Worm (Caenorhabditis elegans) whole organism, midembryonic: Measurements from ENCODE around the gene F07C3.3.

Experiments used
- T22C8.4 ChIP-seq: fragments of 200-800 bp; sonication (Bioruptor generic); IDR thresholded peaks from 2 replicates; pipeline ENCODE4 v1.3.6; 2022; ENCODE audit warnings: missing genetic modification characterization, missing compliant biosample characterization
- cog-1 ChIP-seq: sonication (generic microtip); optimal IDR thresholded peaks from 2 replicates; lab custom pipeline; 2016; ENCODE audit warnings: missing genetic modification characterization, missing compliant biosample characterization
- flt-1 ChIP-seq: fragments of 200-800 bp; sonication (Bioruptor generic); IDR thresholded peaks from 2 replicates; pipeline ENCODE4 v1.3.6; 2022; ENCODE audit warnings: missing genetic modification characterization, missing compliant biosample characterization
- klf-2 ChIP-seq: fragments of 200-800 bp; sonication (Bioruptor generic); conservative IDR thresholded peaks from 2 replicates; pipeline ENCODE4 v1.3.6; 2022; ENCODE audit warnings: missing genetic modification reagents, missing genetic modification characterization, missing compliant biosample characterization
- med-1 ChIP-seq: sonication (generic microtip); optimal IDR thresholded peaks from 2 replicates; lab custom pipeline; 2017; ENCODE audit warnings: missing genetic modification characterization, mild to moderate bottlenecking, missing compliant biosample characterization, antibody characterized with exemption, missing genetic modification reagents; ENCODE audit not compliant: insufficient read depth
- ref-1 ChIP-seq: fragments of 200-800 bp; sonication (Bioruptor generic); conservative IDR thresholded peaks from 2 replicates; pipeline ENCODE4 v1.3.6; 2022; ENCODE audit warnings: missing genetic modification reagents, missing genetic modification characterization, missing compliant biosample characterization
- tab-1 ChIP-seq: fragments of 200-800 bp; sonication (Bioruptor generic); IDR thresholded peaks from 2 replicates; pipeline ENCODE4 v1.3.6; 2022; ENCODE audit warnings: missing genetic modification characterization, missing compliant biosample characterization
- ztf-23 ChIP-seq: fragments of 200-800 bp; sonication (Bioruptor generic); IDR thresholded peaks from 2 replicates; pipeline ENCODE4 v1.3.6; 2022; ENCODE audit warnings: missing genetic modification reagents, missing genetic modification characterization, missing compliant biosample characterization
- ztf-29 ChIP-seq: fragments of 200-800 bp; sonication (Bioruptor generic); IDR thresholded peaks from 2 replicates; pipeline ENCODE4 v1.3.6; 2022; ENCODE audit warnings: missing genetic modification reagents, missing genetic modification characterization, missing compliant biosample characterization

The F07C3.3 gene

DNA sequence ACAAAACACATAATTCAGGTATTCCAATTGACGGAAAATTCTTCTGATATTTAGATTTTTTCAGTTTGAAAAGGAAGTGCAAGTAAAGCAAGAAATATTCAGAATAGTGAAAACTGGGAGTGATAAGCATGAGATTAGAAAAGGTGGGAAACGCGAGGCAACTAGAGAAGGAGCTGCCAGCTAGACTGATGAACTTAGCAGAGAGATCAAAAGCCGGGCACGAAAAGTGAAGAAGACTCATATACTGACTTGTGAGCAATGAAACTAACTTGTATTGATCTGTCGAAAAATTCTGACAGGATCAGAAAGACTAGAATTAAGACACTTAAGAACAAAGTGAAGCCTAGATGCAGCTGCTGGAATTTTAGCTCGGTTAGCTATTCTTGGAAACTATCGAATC lies 29.3 kb upstream of the F07C3.3 start, which contains the start of gene nhr-36:
TSS of gene nhr-36 (minus strand) at position 101 of the 400 bp plus-strand sequence.
- no peak for TF ChIP-seq ref-1
- TF ChIP-seq klf-2 (GFP tag; lab: Robert Waterston, UW) = no peak
- no peak for TF ChIP-seq flt-1 (GFP tag; lab: Robert Waterston, UW)
- TF ChIP-seq tab-1 (GFP tag; lab: Robert Waterston, UW) = no peak
- no peak for TF ChIP-seq med-1 (GFP tag; lab: Kevin White, UChicago)
- no peak for TF ChIP-seq ztf-23 (GFP tag; lab: Robert Waterston, UW)

ce11 chrV:9260411-9260810 lies 28.2 kb upstream of the F07C3.3 start:
- TF ChIP-seq med-1 (GFP tag; lab: Kevin White, UChicago) = no peak
- no peak for TF ChIP-seq klf-2 (GFP tag; lab: Robert Waterston, UW)
- TF ChIP-seq ztf-23 (GFP tag; lab: Robert Waterston, UW) = no peak
- TF ChIP-seq ztf-29 (GFP tag; lab: Robert Waterston, UW) = no peak
- TF ChIP-seq tab-1 (GFP tag; lab: Robert Waterston, UW) = no peak
- no peak for TF ChIP-seq ref-1
- no peak for TF ChIP-seq flt-1 (GFP tag; lab: Robert Waterston, UW)
- no peak for TF ChIP-seq cog-1 (tag; lab: Kevin White, UChicago)
- no peak for TF ChIP-seq T22C8.4

DNA sequence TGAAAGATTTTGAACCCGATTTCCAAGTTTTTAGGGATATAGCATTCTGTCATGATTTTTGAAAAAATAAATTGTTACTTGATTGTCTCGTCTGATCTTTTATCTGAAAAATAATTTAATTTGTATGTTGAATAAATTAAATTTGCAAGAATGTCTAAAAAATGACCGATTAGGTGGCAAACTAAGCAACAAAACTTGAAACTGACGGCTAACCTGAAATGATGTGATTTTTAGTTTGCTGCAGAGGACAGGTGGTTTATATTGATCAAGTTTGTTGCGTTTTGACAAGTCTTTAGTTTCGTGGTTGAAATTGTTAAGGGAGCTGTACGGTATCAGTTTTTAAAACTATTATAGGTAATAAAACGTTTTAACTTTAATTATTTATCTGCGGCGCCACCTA lies 25.3 kb upstream of the F07C3.3 start, which contains the start of gene F07C3.16:
TSS of gene F07C3.16 (minus strand) at position 101 of the 400 bp plus-strand sequence.
- TF ChIP-seq ztf-23 (GFP tag; lab: Robert Waterston, UW) (no peak), ref-1 (no peak), cog-1 (tag; lab: Kevin White, UChicago) (no peak), tab-1 (GFP tag; lab: Robert Waterston, UW) (no peak), T22C8.4 (no peak), ztf-29 (GFP tag; lab: Robert Waterston, UW) (no peak), klf-2 (GFP tag; lab: Robert Waterston, UW) (no peak), med-1 (GFP tag; lab: Kevin White, UChicago) (no peak), flt-1 (GFP tag; lab: Robert Waterston, UW) (no peak)

- no peak for TF ChIP-seq cog-1 (tag; lab: Kevin White, UChicago)
- TF ChIP-seq med-1 (GFP tag; lab: Kevin White, UChicago) = no peak
- TF ChIP-seq flt-1 (GFP tag; lab: Robert Waterston, UW) = no peak
- no peak for TF ChIP-seq T22C8.4
- TF ChIP-seq ref-1 = no peak
- no peak for TF ChIP-seq klf-2 (GFP tag; lab: Robert Waterston, UW)
- no peak for TF ChIP-seq ztf-23 (GFP tag; lab: Robert Waterston, UW)
- no peak for TF ChIP-seq ztf-29 (GFP tag; lab: Robert Waterston, UW)
- TF ChIP-seq tab-1 (GFP tag; lab: Robert Waterston, UW) = no peak
Observed at ce11 chrV:9255480-9255879, 23.3 kb upstream of the F07C3.3 start.

DNA sequence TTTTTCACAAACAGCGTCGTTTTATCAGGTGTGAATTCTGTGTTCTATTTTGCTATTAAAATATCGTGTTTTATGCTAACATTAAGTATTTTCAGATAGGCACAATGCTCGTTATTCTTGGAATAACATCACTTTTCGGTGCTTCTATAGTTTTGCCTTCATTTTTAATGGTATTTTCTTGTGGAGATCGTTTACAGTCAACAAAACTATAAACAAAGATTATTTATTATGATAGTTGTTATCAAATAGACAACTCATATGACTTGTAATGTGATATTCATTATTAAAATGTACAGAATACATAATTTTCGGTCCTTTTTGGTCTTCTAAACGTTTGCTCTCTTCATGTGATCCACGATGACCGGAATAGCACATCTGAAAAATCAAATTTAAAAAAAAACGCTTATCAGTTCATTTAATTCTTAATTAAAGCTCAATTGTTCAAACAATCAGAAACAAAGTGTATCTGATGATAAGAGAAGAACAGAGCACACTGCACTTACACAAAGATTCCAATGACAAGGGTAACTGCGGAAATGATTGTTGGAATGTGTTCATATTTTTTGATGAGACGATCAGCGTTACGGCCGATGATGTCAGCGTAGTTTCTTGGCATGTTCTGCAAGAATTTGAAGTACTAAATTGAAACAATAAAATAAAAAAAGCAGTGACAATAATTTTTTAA lies 22.0 kb upstream of the F07C3.3 start, which contains the start of gene F07C3.9:
TSS of gene F07C3.9 (minus strand) at position 635 of the 685 bp plus-strand sequence.
- TF ChIP-seq flt-1 (GFP tag; lab: Robert Waterston, UW) (no peak), med-1 (GFP tag; lab: Kevin White, UChicago) (no peak), ztf-29 (GFP tag; lab: Robert Waterston, UW) (no peak), tab-1 (GFP tag; lab: Robert Waterston, UW) (no peak)

- TF ChIP-seq cog-1 (tag; lab: Kevin White, UChicago) (no peak), flt-1 (GFP tag; lab: Robert Waterston, UW) (no peak), ztf-23 (GFP tag; lab: Robert Waterston, UW) (no peak), klf-2 (GFP tag; lab: Robert Waterston, UW) (no peak), ztf-29 (GFP tag; lab: Robert Waterston, UW) (no peak), ref-1 (no peak), med-1 (GFP tag; lab: Kevin White, UChicago) (no peak)
Observed at ce11 chrV:9249932-9250331, 17.7 kb upstream of the F07C3.3 start, which contains the start of gene ptd-2. TSS of gene ptd-2 (plus strand) at chrV:9250232.

- TF ChIP-seq ref-1 (no peak), tab-1 (GFP tag; lab: Robert Waterston, UW) (no peak), klf-2 (GFP tag; lab: Robert Waterston, UW) (no peak), flt-1 (GFP tag; lab: Robert Waterston, UW) (no peak), med-1 (GFP tag; lab: Kevin White, UChicago) (no peak), cog-1 (tag; lab: Kevin White, UChicago) (no peak), T22C8.4 (no peak), ztf-29 (GFP tag; lab: Robert Waterston, UW) (no peak), ztf-23 (GFP tag; lab: Robert Waterston, UW) (no peak)
Observed at ce11 chrV:9249206-9249605, 17.0 kb upstream of the F07C3.3 start, which contains the start of gene str-94. TSS of gene str-94 (minus strand) at chrV:9249306.

- TF ChIP-seq cog-1 (tag; lab: Kevin White, UChicago) = no peak
- no peak for TF ChIP-seq T22C8.4
- no peak for TF ChIP-seq ztf-23 (GFP tag; lab: Robert Waterston, UW)
- TF ChIP-seq ztf-29 (GFP tag; lab: Robert Waterston, UW) = no peak
- no peak for TF ChIP-seq ref-1
- TF ChIP-seq klf-2 (GFP tag; lab: Robert Waterston, UW) = no peak
- TF ChIP-seq flt-1 (GFP tag; lab: Robert Waterston, UW) = no peak
- no peak for TF ChIP-seq tab-1 (GFP tag; lab: Robert Waterston, UW)
- no peak for TF ChIP-seq med-1 (GFP tag; lab: Kevin White, UChicago)
Observed at ce11 chrV:9247416-9247815, 15.2 kb upstream of the F07C3.3 start.

DNA sequence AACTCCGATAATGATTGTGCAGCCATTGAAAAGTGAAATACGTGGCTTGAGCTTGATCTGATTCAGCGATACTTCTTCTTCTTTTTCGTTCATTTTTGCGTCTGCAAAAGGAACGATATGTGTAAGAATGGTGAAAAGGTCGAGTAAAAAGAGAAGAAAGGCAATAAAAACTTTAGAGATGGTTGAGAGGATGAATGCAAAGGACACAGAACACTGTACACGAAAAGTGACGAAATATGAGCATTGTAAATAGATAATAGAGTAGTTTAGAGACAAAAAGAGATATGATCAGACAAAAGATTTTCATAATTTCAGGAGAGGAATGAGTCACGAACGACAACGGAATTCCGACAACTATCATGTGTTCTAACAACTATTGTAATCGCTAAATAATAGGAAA lies 14.1 kb upstream of the F07C3.3 start, which contains the start of gene aat-2:
TSS of gene aat-2 (minus strand) at position 101 of the 400 bp plus-strand sequence.
- TF ChIP-seq flt-1 (GFP tag; lab: Robert Waterston, UW) = no peak
- no peak for TF ChIP-seq ref-1
- no peak for TF ChIP-seq ztf-23 (GFP tag; lab: Robert Waterston, UW)
- no peak for TF ChIP-seq ztf-29 (GFP tag; lab: Robert Waterston, UW)
- no peak for TF ChIP-seq klf-2 (GFP tag; lab: Robert Waterston, UW)
- no peak for TF ChIP-seq T22C8.4
- no peak for TF ChIP-seq cog-1 (tag; lab: Kevin White, UChicago)
- no peak for TF ChIP-seq tab-1 (GFP tag; lab: Robert Waterston, UW)
- no peak for TF ChIP-seq med-1 (GFP tag; lab: Kevin White, UChicago)
